Fruit fly (Drosophila melanogaster) whole organism, larva: ENCODE results near the gene CG31800.

Source experiments
- noc ChIP-seq: fragments of 200-800 bp; sonication (Bioruptor generic); optimal IDR thresholded peaks from 3 replicates; lab custom pipeline; 2019; ENCODE audit warnings: missing biosample characterization, mild to moderate bottlenecking, missing genetic modification characterization, moderate library complexity

The CG31800 gene

DNA sequence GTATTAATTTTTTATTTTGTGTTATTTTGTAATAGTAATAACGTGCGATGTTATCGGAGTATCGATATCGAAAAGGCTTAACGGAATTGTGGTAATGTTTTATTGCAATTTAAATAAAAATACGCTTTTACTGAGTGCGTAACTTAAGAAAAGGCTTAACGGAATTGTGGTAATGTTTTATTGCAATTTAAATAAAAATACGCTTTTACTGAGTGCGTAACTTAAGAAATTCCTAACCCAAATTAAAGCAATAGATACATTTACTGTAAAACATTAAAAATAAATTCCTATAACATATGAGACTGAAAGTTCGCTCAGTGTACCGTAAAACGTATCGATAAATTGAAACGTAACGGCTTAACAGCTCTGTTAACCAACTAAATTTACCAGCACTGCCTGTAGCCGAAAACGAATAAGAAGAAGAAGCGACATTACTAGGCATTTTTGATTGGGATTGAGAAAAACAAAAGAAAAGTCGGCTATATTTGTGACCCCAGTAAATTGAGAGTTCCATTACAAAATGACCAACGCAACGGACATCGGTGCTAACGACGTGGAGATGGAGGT lies 17.2 kb upstream of the CG31800 start, which contains the start of gene Rpn3:
TSS of gene Rpn3 (plus strand) at position 257 of the 567 bp plus-strand sequence.
- peak; percentile 60 for TF ChIP-seq noc (tag; lab: Kevin White, UChicago)

DNA sequence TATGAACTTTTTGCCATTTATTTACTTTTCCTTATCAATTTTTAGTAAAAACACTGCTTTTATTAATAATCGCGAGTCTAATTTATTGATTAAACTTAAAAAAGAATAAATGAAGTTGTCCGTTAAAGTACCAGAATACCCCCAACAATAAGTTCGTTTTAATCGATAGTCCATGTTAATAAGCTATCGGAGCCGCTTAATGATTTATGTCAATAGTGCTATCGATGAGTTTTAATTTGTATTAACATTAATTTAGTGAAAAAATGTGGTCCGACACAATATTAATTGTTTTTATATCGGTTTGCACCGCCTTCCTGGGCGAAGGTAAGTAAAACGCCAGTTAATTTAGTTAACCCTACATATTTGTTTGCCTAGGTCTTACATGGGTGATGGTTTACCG lies 14.5 kb upstream of the CG31800 start, which contains the start of gene CG10470:
TSS of gene CG10470 (plus strand) at position 165 of the 400 bp plus-strand sequence.
- no peak for TF ChIP-seq noc (tag; lab: Kevin White, UChicago)

DNA sequence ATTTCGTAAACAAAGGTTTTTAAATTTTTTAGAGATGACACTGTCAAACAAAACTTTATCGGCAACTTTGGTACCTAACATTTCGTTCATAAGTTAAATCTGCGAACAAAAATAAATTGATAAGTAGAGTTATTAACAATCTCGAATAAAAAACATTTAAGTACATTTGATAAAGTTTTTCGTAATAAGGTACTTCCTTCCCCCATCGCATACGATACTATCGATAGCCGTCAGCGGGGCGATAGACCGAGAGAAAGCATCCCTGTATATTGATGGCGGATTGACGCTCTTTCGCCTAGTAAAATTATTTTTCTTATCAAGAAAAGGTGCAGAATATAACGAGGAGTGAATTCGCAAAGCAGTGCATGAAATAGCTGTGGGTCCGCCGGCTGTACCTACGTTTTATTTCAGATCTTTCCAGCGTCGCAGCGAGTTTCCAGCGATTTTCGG lies 10.8 kb upstream of the CG31800 start, which contains the start of the genes Ttc19 and Acn:
TSS of gene Ttc19 (minus strand) at position 38 of the 450 bp plus-strand sequence.
TSS of gene Acn (plus strand) at position 245 of the 450 bp plus-strand sequence.
- peak; percentile 86 for TF ChIP-seq noc (tag; lab: Kevin White, UChicago)

DNA sequence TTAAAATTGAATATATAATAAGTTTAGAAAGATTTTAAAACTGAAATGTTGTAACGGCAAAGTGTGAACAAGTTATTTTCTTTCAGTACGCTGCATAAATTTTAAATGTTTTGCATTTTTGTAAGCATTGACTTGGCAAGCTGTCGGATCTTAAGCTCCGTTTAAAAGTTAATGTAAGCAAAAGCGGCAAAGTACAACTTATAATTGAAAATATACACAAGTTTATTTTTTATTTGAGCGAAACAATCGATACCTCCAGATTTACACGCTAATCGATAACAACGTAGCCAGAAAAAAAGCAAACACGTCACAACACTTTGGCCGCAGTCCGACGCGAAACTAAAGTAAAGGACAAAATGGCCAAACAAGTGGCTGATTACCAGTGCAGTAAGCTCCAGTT lies 7.2 kb upstream of the CG31800 start, which contains the start of gene Catsup:
TSS of gene Catsup (plus strand) at position 273 of the 400 bp plus-strand sequence.
- TF ChIP-seq noc (tag; lab: Kevin White, UChicago), result no peak

DNA sequence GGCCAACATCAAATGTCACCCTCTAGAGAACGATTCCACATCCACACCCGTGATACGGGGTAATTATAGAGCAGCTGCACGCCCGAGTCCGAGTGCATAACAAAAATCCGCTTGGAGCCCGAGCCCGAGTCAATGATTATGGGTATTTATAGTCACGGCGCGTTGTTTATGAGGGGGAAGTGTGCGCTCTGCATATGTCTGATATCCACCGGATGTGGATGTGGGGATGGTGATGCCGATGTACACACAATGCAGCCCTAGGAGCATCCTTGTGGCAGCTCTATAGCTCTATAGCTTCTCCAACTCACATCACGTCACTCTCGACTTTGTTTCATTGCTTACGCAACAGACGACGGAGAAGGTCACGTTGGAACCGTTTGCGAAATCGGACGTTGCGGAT lies 3.1 kb upstream of the CG31800 start:
- TF ChIP-seq noc (tag; lab: Kevin White, UChicago), result no peak

DNA sequence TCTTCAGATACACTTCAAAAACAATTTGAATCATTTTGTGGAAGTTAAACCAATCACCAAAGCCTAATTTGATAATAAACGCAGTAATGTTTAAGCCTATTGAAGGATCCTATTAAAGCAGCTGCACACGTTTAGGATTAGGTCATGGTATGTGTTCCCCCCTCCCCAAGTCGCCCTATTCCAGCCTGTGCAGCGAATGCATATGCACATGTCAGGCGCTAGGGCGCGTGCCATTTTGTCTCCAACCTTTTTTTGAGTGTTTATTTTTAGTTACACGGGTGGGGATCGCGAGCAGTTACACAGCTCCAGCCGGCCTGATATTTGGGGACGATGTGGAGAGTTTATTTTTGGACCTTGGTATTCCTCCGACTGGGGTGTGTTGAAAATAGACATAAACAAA lies 2.6 kb upstream of the CG31800 start:
- no peak for TF ChIP-seq noc (tag; lab: Kevin White, UChicago)

DNA sequence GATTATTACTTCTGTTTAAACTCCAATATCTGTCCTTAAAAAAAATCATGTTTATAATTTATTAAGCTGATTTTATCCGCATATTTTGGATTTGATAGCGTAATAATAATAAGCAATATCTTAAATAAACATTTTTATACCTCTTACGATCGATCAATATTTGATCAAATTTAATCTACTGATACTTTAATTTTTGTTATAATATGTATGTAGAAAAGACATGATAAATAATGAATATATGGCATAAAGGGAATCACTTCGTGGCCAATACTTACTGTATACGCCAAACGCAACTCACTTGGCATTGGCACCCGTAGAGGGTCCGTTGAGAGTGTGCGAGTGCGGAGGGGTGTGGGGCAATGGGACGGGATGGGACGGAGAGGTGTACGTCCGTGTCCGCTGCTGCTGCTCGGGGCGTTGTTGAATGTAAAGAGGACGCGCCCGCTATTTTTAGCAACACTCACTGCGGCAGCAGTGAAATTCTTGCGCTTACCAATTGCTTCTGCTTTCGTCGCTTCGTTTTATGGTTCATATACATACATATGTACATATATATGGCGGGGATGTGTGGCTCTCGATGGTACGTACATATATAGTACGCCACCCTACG lies 1.8 kb upstream of the CG31800 start:
- peak; percentile 72 for TF ChIP-seq noc (tag; lab: Kevin White, UChicago)

DNA sequence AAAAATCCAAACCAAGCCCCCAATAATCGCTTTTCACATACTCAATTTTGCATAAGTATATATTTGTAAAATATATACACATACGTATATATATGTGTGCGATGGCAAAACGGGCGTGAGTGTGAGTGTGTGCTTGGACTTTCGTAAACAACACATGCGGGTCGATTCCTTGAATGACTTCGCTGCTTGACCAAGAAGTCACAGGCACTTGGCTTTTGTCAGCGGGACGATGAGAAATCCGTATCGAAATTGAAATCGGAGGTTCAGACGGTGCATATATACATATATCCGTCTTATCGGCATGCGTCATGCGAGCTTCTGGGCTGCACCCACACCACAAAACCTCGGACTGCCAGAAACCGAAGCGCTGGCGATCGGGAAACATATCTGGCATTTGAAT lies 637 bp upstream of the CG31800 start:
- TF ChIP-seq noc (tag; lab: Kevin White, UChicago), result no peak

DNA sequence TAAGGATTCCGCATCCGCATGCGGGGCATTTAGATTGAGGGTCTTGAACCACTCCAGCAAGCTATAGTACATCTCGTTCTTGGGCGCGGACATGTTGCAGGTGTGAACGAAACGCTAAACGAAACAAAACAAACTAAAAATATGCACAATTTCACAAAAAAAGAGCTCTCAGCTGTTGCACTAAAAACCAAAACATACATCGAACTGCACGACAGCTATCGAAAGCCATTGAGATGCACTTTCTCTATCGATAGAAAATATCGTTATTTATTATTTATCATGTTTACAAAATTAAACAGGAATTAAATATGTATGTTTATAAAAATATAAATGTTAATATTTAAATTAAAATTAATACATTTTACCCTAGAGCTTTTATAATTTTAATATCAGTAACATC lies 1.1 kb downstream of the CG31800 start, which contains the start of gene hook:
TSS of gene hook (minus strand) at position 211 of the 400 bp plus-strand sequence.
- no peak for TF ChIP-seq noc (tag; lab: Kevin White, UChicago)

DNA sequence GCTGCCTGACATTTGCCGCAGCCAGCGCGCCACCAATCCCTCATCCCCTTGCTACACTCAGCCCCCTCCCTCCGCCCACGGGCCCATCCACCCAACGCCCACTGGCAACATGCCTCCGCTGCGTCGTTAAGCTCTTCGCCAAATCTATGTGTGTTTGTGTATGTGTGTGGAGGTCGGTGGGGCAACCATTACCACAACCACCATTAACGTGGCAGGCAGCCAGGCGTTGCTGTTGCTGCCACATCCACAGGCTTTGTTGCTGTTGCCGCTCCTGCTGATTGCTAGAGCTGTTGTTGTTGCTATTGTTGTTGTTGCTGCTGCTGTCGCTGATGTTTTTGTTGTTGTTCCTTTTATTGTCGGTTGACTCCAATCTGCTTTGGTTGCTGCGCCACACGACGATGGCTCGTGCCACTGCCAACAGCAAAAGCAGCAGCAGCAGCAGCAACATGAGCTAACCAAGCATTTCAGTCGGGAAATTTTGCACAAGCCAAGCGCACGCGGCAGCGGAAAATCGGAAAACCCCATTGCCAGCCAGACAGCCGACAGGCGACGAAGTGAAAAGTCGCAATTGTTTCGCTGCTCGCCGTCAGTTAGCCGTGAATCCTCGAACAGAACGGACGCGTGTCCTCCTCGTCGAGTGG lies 7.0 kb downstream of the CG31800 start, which contains the start of gene Sidpn:
TSS of gene Sidpn (plus strand) at position 465 of the 641 bp plus-strand sequence.
- TF ChIP-seq noc (tag; lab: Kevin White, UChicago), result no peak

DNA sequence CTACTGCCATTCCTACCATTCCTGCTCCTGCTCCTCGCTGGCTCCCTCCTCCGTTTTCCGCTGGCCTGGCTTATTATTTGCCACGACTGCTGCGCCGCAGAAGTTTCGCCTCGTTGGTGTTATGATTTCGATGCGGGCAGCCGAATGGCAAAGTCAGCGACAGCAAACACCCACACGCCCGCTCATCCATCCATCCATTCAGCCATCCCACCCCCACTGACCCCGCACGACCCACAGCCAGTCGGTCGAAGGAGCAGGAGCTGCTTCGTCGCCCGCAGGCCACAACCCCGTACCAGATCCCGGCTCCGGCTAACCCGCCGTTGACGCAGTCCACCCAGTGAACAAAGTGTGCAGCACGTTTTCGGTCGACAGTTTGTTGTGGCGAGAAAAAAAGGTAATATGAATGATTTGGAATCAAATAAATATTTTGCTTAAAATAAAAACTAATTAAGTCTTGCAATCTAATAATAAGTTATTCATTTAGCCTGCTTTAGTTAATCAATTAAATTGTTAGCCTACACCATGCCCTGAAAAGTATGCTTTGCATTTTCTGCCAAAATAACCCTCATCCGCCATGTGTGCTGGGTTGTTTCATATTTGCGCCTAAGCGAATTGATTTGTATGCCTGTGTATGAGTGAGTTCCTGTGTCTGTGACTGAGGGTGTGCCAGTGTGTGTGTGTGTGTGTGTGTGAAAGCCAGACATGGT lies 7.7 kb downstream of the CG31800 start:
- peak; percentile 45 for TF ChIP-seq noc (tag; lab: Kevin White, UChicago)

DNA sequence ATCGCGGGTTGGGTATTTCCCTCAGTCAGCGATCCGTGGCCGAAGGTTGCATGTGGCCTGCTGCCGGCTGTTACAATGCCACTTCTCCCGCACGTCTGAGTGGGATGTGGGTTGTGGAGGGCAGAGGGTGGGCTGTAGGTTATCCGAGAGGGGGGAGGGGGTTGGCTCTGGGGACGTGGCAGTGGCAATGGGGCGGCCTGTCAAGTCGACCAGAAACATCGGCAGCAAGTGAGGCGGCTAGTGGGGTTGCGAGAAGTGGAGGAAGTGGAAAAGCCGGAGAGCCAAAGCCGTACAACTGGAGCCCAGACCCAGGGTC lies 9.7 kb downstream of the CG31800 start:
- no peak for TF ChIP-seq noc (tag; lab: Kevin White, UChicago)

DNA sequence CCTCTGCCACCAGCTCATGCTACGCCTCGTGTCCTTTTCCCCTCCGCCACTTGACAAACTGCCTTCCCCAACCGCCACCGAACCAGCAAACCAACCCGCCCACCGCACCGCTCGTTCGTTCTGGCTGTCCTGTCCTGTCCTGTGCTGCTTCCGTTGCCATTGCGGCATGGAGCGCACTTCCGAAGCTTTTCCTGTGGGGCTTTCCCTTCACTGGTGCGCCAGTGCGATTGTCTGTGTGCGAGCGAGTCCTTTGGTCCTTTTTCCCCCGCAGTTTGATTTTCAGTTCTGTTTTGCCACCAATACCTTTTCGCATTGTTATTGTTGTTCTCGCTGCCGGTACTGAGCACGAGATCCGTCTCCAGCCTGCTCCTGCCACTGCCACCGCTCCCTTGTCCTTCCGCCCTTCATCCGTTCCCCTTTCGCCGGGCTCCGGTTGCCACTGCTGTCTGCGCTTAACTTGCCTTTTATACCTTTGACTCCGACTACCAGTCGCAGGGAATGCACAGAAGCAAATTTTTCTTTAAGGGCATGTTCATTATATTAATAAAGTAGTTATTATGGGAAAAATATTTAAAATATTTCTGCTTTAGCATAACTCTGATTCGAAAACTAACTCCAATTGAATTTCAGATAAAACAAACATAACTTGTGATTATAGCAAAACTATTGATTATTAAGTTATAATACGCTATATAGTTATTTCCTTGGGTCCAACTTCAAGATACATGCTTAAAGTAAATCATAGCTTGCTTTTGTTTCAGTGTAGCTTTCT lies 10.2 kb downstream of the CG31800 start:
- TF ChIP-seq noc (tag; lab: Kevin White, UChicago), result peak; percentile 50

DNA sequence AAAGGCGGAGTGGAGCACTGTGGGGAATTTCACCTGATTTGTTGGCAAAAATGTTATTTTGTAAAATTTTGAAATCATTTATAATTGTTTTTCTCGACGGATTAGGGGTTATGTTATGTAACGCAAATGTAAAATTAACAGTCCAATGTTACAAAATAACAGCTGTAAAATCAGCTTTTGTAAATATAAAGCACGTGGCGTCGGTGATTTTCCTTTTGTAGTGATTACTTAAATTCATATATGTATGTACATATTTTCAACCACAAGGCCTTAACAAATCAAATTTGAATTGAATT lies 12.2 kb downstream of the CG31800 start, which contains the start of gene CG15172:
TSS of gene CG15172 (plus strand) at position 197 of the 296 bp plus-strand sequence.
- TF ChIP-seq noc (tag; lab: Kevin White, UChicago), result no peak
